Worm (Caenorhabditis elegans) whole organism, L4 larva: ENCODE results near the gene ags-3.

Experiments
- R02D3.7 ChIP-seq: fragments of 150-350 bp; sonication (generic microtip); optimal IDR thresholded peaks from 3 replicates; lab custom pipeline; 2014; ENCODE audit warnings: missing biosample characterization, missing genetic modification characterization
- Y75B8A.6 ChIP-seq: fragments of 200-800 bp; sonication (Bioruptor generic); IDR thresholded peaks from 2 replicates; pipeline ENCODE4 v1.3.6; 2022; ENCODE audit warnings: missing genetic modification reagents, missing genetic modification characterization, missing compliant biosample characterization
- aly-2 ChIP-seq: sonication (generic microtip); optimal IDR thresholded peaks from 2 replicates; lab custom pipeline; 2018; ENCODE audit warnings: missing biosample characterization, missing genetic modification characterization
- ama-1 ChIP-seq: fragments of 150-350 bp; optimal IDR thresholded peaks from 2 replicates; lab custom pipeline; 2014; ENCODE audit warnings: inconsistent platforms, mixed read lengths
- attf-4 ChIP-seq: sonication (generic microtip); optimal IDR thresholded peaks from 3 replicates; lab custom pipeline; 2017; ENCODE audit warnings: missing biosample characterization, missing genetic modification characterization
- ceh-62 ChIP-seq: sonication (generic microtip); optimal IDR thresholded peaks from 2 replicates; lab custom pipeline; 2017; ENCODE audit warnings: missing biosample characterization, missing genetic modification characterization
- ceh-82 ChIP-seq: sonication (generic microtip); optimal IDR thresholded peaks from 2 replicates; lab custom pipeline; 2017; ENCODE audit warnings: missing biosample characterization, missing genetic modification characterization
- daf-16 ChIP-seq, 3 experiments: sonication (generic microtip); optimal IDR thresholded peaks; 2 replicates each; lab custom pipeline; 2016 to 2017; ENCODE audit warnings: missing genetic modification characterization in 3 of 3, missing genetic modification reagents in 3 of 3, mild to moderate bottlenecking in 2 of 3, missing compliant biosample characterization in 2 of 3, missing biosample characterization in 1 of 3, moderate library complexity in 1 of 3
- daf-19 ChIP-seq: fragments of 200-800 bp; sonication (Bioruptor generic); conservative IDR thresholded peaks from 2 replicates; pipeline ENCODE4 v1.3.6; 2022; ENCODE audit warnings: missing genetic modification characterization, missing compliant biosample characterization
- daf-8 ChIP-seq: fragments of 200-800 bp; sonication (Bioruptor generic); IDR thresholded peaks from 2 replicates; pipeline ENCODE4 v1.3.6; 2022; ENCODE audit warnings: missing genetic modification characterization, missing compliant biosample characterization
- dmd-6 ChIP-seq: fragments of 200-800 bp; sonication (Bioruptor generic); IDR thresholded peaks from 2 replicates; pipeline ENCODE4 v1.3.6; 2022; ENCODE audit warnings: missing genetic modification reagents, missing genetic modification characterization, missing compliant biosample characterization
- dmd-9 ChIP-seq: fragments of 200-800 bp; sonication (Bioruptor generic); IDR thresholded peaks from 2 replicates; pipeline ENCODE4 v1.3.6; 2022; ENCODE audit warnings: missing genetic modification reagents, missing genetic modification characterization, missing compliant biosample characterization
- dve-1 ChIP-seq: sonication (generic microtip); optimal IDR thresholded peaks from 2 replicates; lab custom pipeline; 2017; ENCODE audit warnings: antibody characterized with exemption, mild to moderate bottlenecking, missing genetic modification characterization, missing compliant biosample characterization; ENCODE audit not compliant: insufficient read depth
- egl-27 ChIP-seq: sonication (generic microtip); optimal IDR thresholded peaks from 3 replicates; lab custom pipeline; 2017; ENCODE audit warnings: missing biosample characterization, missing genetic modification reagents, missing genetic modification characterization
- jun-1 ChIP-seq: fragments of 150-350 bp; optimal IDR thresholded peaks from 2 replicates; lab custom pipeline; 2014; ENCODE audit warnings: missing biosample characterization, missing genetic modification reagents, missing genetic modification characterization
- lin-15B ChIP-seq: fragments of 150-350 bp; sonication (generic microtip); optimal IDR thresholded peaks from 3 replicates; lab custom pipeline; 2014; ENCODE audit warnings: missing biosample characterization, missing genetic modification characterization
- lin-29 ChIP-seq: fragments of 200-800 bp; sonication (Bioruptor generic); IDR thresholded peaks from 2 replicates; pipeline ENCODE4 v1.3.6; 2022; ENCODE audit warnings: missing genetic modification reagents, missing genetic modification characterization, missing compliant biosample characterization
- lin-39 ChIP-seq: fragments of 150-350 bp; optimal IDR thresholded peaks from 2 replicates; lab custom pipeline; 2014; ENCODE audit warnings: missing biosample characterization, missing genetic modification reagents, missing genetic modification characterization
- mdt-29 ChIP-seq: fragments of 200-800 bp; sonication (Bioruptor generic); IDR thresholded peaks from 2 replicates; pipeline ENCODE4 v1.3.6; 2022; ENCODE audit warnings: missing genetic modification reagents, missing genetic modification characterization, missing compliant biosample characterization
- mep-1 ChIP-seq: fragments of 150-350 bp; sonication (generic microtip); optimal IDR thresholded peaks from 3 replicates; lab custom pipeline; 2014; ENCODE audit warnings: missing biosample characterization, missing genetic modification characterization
- mes-2 ChIP-seq: sonication (generic microtip); optimal IDR thresholded peaks from 2 replicates; lab custom pipeline; 2016; ENCODE audit warnings: missing genotype, mild to moderate bottlenecking, missing genetic modification characterization, missing compliant biosample characterization; ENCODE audit not compliant: poor library complexity, severe bottlenecking
- mxl-3 ChIP-seq: fragments of 200-800 bp; sonication (Bioruptor generic); optimal IDR thresholded peaks from 2 replicates; lab custom pipeline; 2018; ENCODE audit warnings: mild to moderate bottlenecking, missing genetic modification characterization, missing compliant biosample characterization
- nhr-102 ChIP-seq: sonication (generic microtip); optimal IDR thresholded peaks from 2 replicates; lab custom pipeline; 2016; ENCODE audit warnings: mild to moderate bottlenecking, missing genetic modification characterization, moderate library complexity, missing compliant biosample characterization
- nhr-25 ChIP-seq: sonication (generic microtip); optimal IDR thresholded peaks from 2 replicates; lab custom pipeline; 2017; ENCODE audit warnings: missing genetic modification characterization, mild to moderate bottlenecking, missing compliant biosample characterization, antibody characterized with exemption, moderate library complexity, borderline replicate concordance; ENCODE audit not compliant: insufficient read depth
- nhr-28 ChIP-seq: fragments of 150-350 bp; optimal IDR thresholded peaks from 2 replicates; lab custom pipeline; 2014; ENCODE audit warnings: missing biosample characterization, missing genetic modification characterization
- php-3 ChIP-seq: fragments of 200-800 bp; sonication (Bioruptor generic); IDR thresholded peaks from 2 replicates; pipeline ENCODE4 v1.3.6; 2022; ENCODE audit warnings: missing genetic modification reagents, missing genetic modification characterization, missing compliant biosample characterization
- pqm-1 ChIP-seq: sonication (generic microtip); optimal IDR thresholded peaks from 2 replicates; lab custom pipeline; 2017; ENCODE audit warnings: missing biosample characterization, missing genetic modification characterization
- saeg-2 ChIP-seq: fragments of 200-800 bp; sonication (Bioruptor generic); IDR thresholded peaks from 2 replicates; pipeline ENCODE4 v1.3.6; 2022; ENCODE audit warnings: missing genetic modification reagents, missing genetic modification characterization, missing compliant biosample characterization
- snpc-4 ChIP-seq: fragments of 150-350 bp; optimal IDR thresholded peaks from 2 replicates; lab custom pipeline; 2014; ENCODE audit warnings: missing biosample characterization, missing genetic modification characterization
- spr-1 ChIP-seq: sonication (generic microtip); optimal IDR thresholded peaks from 2 replicates; lab custom pipeline; 2016; ENCODE audit warnings: mild to moderate bottlenecking, missing genetic modification characterization, missing compliant biosample characterization
- unc-130 ChIP-seq: sonication (generic microtip); optimal IDR thresholded peaks from 2 replicates; lab custom pipeline; 2016; ENCODE audit warnings: missing genetic modification reagents, missing genetic modification characterization, missing compliant biosample characterization
- unc-39 ChIP-seq: sonication (generic microtip); optimal IDR thresholded peaks from 2 replicates; lab custom pipeline; 2017; ENCODE audit warnings: missing biosample characterization, missing genetic modification characterization
- unc-62 ChIP-seq, 3 experiments: fragments of 150-350 bp in 1 of 3; sonication (generic microtip); optimal IDR thresholded peaks in 2 of 3; peaks in 1 of 3; 1 replicate in 1 of 3; 2 replicates in 2 of 3; lab custom pipeline; 2014 to 2017; ENCODE audit warnings: missing biosample characterization in 3 of 3, missing genetic modification characterization in 3 of 3, missing genetic modification reagents in 3 of 3, missing genotype in 1 of 3
- zfp-3 ChIP-seq: fragments of 200-800 bp; sonication (Bioruptor generic); conservative IDR thresholded peaks from 2 replicates; pipeline ENCODE4 v1.3.6; 2022; ENCODE audit warnings: missing genetic modification reagents, missing genetic modification characterization, missing compliant biosample characterization
- zip-2 ChIP-seq: fragments of 150-350 bp; optimal IDR thresholded peaks from 2 replicates; lab custom pipeline; 2014; ENCODE audit warnings: missing biosample characterization, missing genetic modification characterization

Gene ags-3

DNA sequence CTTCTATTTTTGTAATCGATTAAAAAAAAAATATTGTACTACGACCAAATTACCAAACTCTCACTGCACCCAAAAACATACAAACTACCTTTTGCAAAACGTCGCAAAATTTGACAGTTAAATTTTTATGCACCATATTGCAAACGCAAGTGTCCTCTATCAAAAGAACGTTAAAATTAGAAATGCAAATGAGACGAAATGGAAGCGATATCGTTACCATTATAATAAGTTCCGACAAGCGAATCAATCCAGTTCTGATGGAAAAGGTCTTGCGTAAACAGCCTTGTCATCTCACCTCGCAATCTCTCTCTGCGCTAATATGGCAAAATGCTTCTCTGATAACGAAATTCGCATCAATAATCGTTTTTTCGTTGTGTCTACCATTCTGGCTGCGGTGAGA lies 35.3 kb downstream of the ags-3 start:
- TF ChIP-seq nhr-25 (tag; lab: Kevin White, UChicago) (no peak), daf-19 (no peak), ceh-82 (tag; lab: Kevin White, UChicago) (no peak), mes-2 (tag; lab: Kevin White, UChicago) (no peak), ceh-62 (no peak), ama-1 (lab: Kevin White, UChicago) (no peak), egl-27 (no peak), zfp-3 (no peak), saeg-2 (GFP tag; lab: Robert Waterston, UW) (no peak), lin-15B (tag; lab: Kevin White, UChicago) (no peak), dmd-9 (GFP tag; lab: Robert Waterston, UW) (no peak), daf-16 (GFP tag; optimal IDR thresholded peaks at IDR 0.05; lab: Kevin White, UChicago) (no peak), daf-16 (tag; optimal IDR thresholded peaks at IDR 0.05; lab: Kevin White, UChicago) (peak; percentile 70), lin-29 (GFP tag; lab: Robert Waterston, UW) (no peak), nhr-102 (tag; lab: Kevin White, UChicago) (no peak), mep-1 (no peak), spr-1 (tag; lab: Kevin White, UChicago) (no peak), Y75B8A.6 (GFP tag; lab: Robert Waterston, UW) (no peak), unc-62 (GFP tag; optimal IDR thresholded peaks at IDR 0.05 in 1 of 2; lab: Kevin White, UChicago) (peak in 1 of 2 experiments; percentile 97), unc-62 (tag; optimal IDR thresholded peaks at IDR 0.05; lab: Kevin White, UChicago) (no peak), attf-4 (tag; lab: Kevin White, UChicago) (no peak), nhr-28 (tag; lab: Kevin White, UChicago) (no peak), dve-1 (tag; lab: Kevin White, UChicago) (peak; percentile 10), lin-39 (tag; lab: Kevin White, UChicago) (no peak), mxl-3 (GFP tag; lab: Kevin White, UChicago) (no peak)

DNA sequence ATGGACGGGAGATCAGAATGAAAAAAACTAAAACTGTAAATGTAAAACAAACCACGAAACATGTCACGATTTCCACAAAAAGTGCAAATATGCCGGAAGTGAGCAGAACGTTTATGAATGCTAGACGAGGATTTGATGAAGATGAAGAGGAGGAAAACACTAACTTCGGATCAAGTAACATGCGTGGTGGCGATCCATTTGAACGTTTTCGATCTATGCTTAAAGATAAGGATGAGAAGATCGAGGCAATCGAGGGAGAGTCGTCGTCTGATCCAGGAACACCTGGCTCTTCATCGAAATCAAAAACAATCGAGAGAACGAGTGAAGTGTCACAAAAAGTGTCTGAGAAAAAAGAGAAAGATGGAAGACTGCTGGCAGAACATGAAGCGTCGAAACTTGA lies 38.0 kb downstream of the ags-3 start:
- TF ChIP-seq unc-62 (GFP tag; optimal IDR thresholded peaks at IDR 0.05 in 1 of 2; lab: Kevin White, UChicago) (peak in 1 of 2 experiments; percentile 91), unc-62 (tag; optimal IDR thresholded peaks at IDR 0.05; lab: Kevin White, UChicago) (no peak), Y75B8A.6 (GFP tag; lab: Robert Waterston, UW) (no peak), daf-16 (GFP tag; optimal IDR thresholded peaks at IDR 0.05; lab: Kevin White, UChicago) (peak in 1 of 2 experiments; percentile 42), daf-16 (tag; optimal IDR thresholded peaks at IDR 0.05; lab: Kevin White, UChicago) (no peak), snpc-4 (tag; lab: Kevin White, UChicago) (no peak)

DNA sequence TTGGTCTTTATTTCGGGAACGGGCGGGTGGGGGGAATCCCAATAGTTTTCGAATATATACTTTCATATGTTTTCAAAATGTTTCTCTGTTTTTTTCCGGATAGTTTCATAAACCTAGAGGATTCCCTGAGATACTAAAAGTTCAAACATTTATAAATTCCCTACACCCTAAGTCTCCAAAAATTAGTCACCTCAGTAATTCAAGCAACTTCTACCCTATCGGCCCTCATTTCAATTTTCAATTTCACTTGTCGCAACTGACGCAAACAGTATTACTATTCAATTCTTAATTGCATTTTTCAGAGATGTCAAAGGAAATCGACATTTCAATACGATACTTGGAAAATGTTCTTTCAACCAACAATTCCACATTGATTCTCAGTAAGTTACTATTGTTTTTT lies 39.4 kb downstream of the ags-3 start, which contains the start of gene Y34B4A.4:
Gene Y34B4A.4 (plus strand): TSS at position 301 of the 400 bp plus-strand sequence.
- TF ChIP-seq daf-8 (GFP tag; lab: Robert Waterston, UW): no peak

DNA sequence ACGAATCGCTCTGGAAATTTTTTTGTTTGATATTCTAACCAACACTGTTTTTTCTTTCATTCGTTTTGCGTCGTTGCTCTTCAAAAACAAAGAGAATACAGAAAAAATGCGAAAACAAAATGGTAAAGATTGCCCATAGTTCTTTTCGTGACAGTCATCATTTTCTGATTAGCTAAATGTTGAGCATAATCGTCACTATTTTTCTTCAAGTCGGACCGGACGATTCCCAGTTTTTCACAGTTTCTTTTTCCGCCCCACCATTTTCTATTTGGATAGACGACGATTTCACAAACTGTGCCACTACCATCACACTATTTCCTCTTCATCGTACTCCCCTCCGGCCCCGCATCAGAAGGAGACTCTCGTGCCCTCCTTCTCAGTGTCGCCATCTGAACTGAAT lies 39.8 kb downstream of the ags-3 start:
- TF ChIP-seq unc-62 (GFP tag; optimal IDR thresholded peaks at IDR 0.05 in 1 of 2; lab: Kevin White, UChicago): peak in 1 of 2 experiments; percentile 92
- no peak for TF ChIP-seq unc-62 (tag; optimal IDR thresholded peaks at IDR 0.05; lab: Kevin White, UChicago)
- no peak for TF ChIP-seq jun-1 (tag; lab: Kevin White, UChicago)

DNA sequence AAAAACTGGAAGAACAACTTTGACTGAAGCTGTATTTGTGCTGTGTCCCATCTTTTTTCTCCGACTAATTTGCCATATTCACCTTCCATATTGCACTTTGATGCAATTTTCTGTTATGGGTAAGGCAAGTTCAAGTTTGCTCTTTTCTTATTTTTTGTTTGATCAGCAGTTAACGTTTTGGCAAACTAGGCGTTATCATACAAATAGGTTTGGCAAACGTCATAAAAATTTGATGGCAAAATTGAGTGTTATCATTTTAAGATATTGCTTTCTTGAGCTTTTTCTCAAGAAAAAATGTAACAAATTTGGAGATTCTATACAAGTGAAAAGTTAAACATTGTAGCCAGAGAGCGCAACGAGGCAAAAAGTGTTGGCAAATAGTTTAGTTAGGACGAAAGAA lies 41.4 kb downstream of the ags-3 start:
- TF ChIP-seq unc-39 (tag; lab: Kevin White, UChicago): no peak
- peak; percentile 20; the same call in 1 of the 2 replicates for TF ChIP-seq dmd-6
- no peak for TF ChIP-seq daf-16 (GFP tag; optimal IDR thresholded peaks at IDR 0.05; lab: Kevin White, UChicago)
- peak; percentile 53 for TF ChIP-seq daf-16 (tag; optimal IDR thresholded peaks at IDR 0.05; lab: Kevin White, UChicago)
- TF ChIP-seq aly-2 (tag; lab: Kevin White, UChicago): no peak
- TF ChIP-seq unc-130 (GFP tag; lab: Kevin White, UChicago): no peak
- TF ChIP-seq saeg-2 (GFP tag; lab: Robert Waterston, UW): no peak
- no peak for TF ChIP-seq mes-2 (tag; lab: Kevin White, UChicago)
- no peak for TF ChIP-seq dve-1 (tag; lab: Kevin White, UChicago)
- no peak for TF ChIP-seq mdt-29 (GFP tag; lab: Robert Waterston, UW)
- TF ChIP-seq snpc-4 (tag; lab: Kevin White, UChicago): no peak
- TF ChIP-seq zfp-3: no peak
- no peak for TF ChIP-seq mxl-3 (GFP tag; lab: Kevin White, UChicago)
- no peak for TF ChIP-seq R02D3.7 (tag; lab: Kevin White, UChicago)
- peak; percentile 85 for TF ChIP-seq php-3 (GFP tag; lab: Robert Waterston, UW)
- no peak for TF ChIP-seq nhr-25 (tag; lab: Kevin White, UChicago)
- no peak for TF ChIP-seq zip-2
- peak; percentile 80 for TF ChIP-seq pqm-1
